Fruit fly (Drosophila melanogaster): ENCODE results near the gene Brf.

DNA sequence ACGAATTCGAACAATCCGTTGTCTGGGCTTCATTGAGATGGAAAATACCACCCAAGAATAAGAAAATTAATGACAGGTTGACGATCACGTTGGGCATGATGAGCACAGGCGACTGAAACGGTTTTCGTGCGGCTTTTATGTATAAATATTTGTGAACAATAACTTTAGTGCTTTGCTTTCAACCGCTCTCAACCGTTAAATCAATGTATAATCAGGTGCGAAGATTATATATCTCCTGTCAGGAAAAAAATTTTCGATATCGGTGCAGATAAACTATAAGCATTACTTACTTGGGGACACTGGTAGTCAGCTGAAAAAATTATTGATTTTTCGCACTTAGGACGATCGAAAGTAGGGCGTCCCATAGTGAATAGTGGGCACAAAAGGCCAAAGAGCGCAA, 13.9 kb upstream of the Brf start, which contains the start of gene CG42823:
- TF ChIP-seq PHDP (tag; optimal IDR thresholded peaks at IDR 0.05), result no peak
- no peak for TF ChIP-seq fd96Cb (tag; optimal IDR thresholded peaks at IDR 0.05)
- no peak for TF ChIP-seq fd64A (GFP tag; optimal IDR thresholded peaks at IDR 0.05)
- no peak for TF ChIP-seq ftz-f1 (GFP tag; optimal IDR thresholded peaks at IDR 0.05)
- TF ChIP-seq ewg (GFP tag; optimal IDR thresholded peaks at IDR 0.05), result no peak
- no peak for TF ChIP-seq CG12155 (GFP tag; optimal IDR thresholded peaks at IDR 0.05)
- no peak for TF ChIP-seq CG11560 (tag; IDR thresholded peaks at IDR 0.05)
